Fruit fly (Drosophila melanogaster) whole organism, embryonic: ENCODE results near the gene sdk.

Experiments used
- Abd-B ChIP-seq: fragments of 200-800 bp; sonication (Bioruptor generic); optimal IDR thresholded peaks from 2 replicates; lab custom pipeline; 2018; ENCODE audit warnings: missing biosample characterization, mild to moderate bottlenecking, missing genetic modification characterization, moderate library complexity
- Aef1 ChIP-seq: fragments of 200-800 bp; sonication (Bioruptor generic); IDR thresholded peaks from 3 replicates; pipeline ENCODE4 v1.3.6; 2022; ENCODE audit warnings: missing biosample characterization, missing genetic modification characterization
- Atf-2 ChIP-seq: fragments of 200-800 bp; sonication (Bioruptor generic); optimal IDR thresholded peaks from 2 replicates; lab custom pipeline; 2016; ENCODE audit warnings: missing biosample characterization, missing genetic modification characterization
- CG10267 ChIP-seq: fragments of 200-800 bp; sonication (Bioruptor generic); optimal IDR thresholded peaks from 2 replicates; lab custom pipeline; 2018; ENCODE audit warnings: missing biosample characterization, mild to moderate bottlenecking, missing genetic modification characterization, moderate library complexity
- CG11247 ChIP-seq: fragments of 200-800 bp; sonication (Bioruptor generic); IDR thresholded peaks from 2 replicates; pipeline ENCODE4 v1.3.6; 2022; ENCODE audit warnings: missing biosample characterization, missing genetic modification characterization
- CG12299 ChIP-seq: fragments of 200-800 bp; sonication (Bioruptor generic); optimal IDR thresholded peaks from 2 replicates; lab custom pipeline; 2018; ENCODE audit warnings: missing biosample characterization, mild to moderate bottlenecking, missing genetic modification characterization
- CG12744 ChIP-seq: fragments of 200-800 bp; sonication (Bioruptor generic); optimal IDR thresholded peaks from 2 replicates; lab custom pipeline; 2016; ENCODE audit warnings: missing biosample characterization, missing genetic modification characterization
- CG15011 ChIP-seq: fragments of 200-800 bp; sonication (Bioruptor generic); optimal IDR thresholded peaks from 3 replicates; lab custom pipeline; 2018; ENCODE audit warnings: missing biosample characterization, mild to moderate bottlenecking, missing genetic modification characterization
- CG15696 ChIP-seq: fragments of 200-800 bp; sonication (Bioruptor generic); optimal IDR thresholded peaks from 2 replicates; lab custom pipeline; 2019; ENCODE audit warnings: missing biosample characterization, mild to moderate bottlenecking, missing genetic modification characterization, moderate library complexity
- CG1603 ChIP-seq: fragments of 200-800 bp; sonication (Bioruptor generic); optimal IDR thresholded peaks from 2 replicates; lab custom pipeline; 2019; ENCODE audit warnings: missing biosample characterization, mild to moderate bottlenecking, missing genetic modification characterization, moderate library complexity
- CG18262 ChIP-seq: fragments of 200-800 bp; optimal IDR thresholded peaks from 3 replicates; lab custom pipeline; 2019; ENCODE audit warnings: missing biosample characterization, mild to moderate bottlenecking, missing genetic modification characterization, moderate library complexity
- CG2199 ChIP-seq: fragments of 200-800 bp; sonication (Bioruptor generic); IDR thresholded peaks from 3 replicates; pipeline ENCODE4 v1.3.6; 2022; ENCODE audit warnings: missing biosample characterization, missing genetic modification characterization
- CG2202 ChIP-seq: fragments of 200-800 bp; sonication (Bioruptor generic); optimal IDR thresholded peaks from 2 replicates; lab custom pipeline; 2018; ENCODE audit warnings: missing biosample characterization, mild to moderate bottlenecking, missing genetic modification characterization
- CG2712 ChIP-seq: fragments of 200-800 bp; optimal IDR thresholded peaks from 3 replicates; lab custom pipeline; 2019; ENCODE audit warnings: missing biosample characterization, mild to moderate bottlenecking, missing genetic modification characterization, moderate library complexity
- CG3838 ChIP-seq: fragments of 200-800 bp; sonication (Bioruptor generic); optimal IDR thresholded peaks from 3 replicates; lab custom pipeline; 2016; ENCODE audit warnings: missing biosample characterization, missing genetic modification characterization
- CG4424 ChIP-seq: fragments of 200-800 bp; sonication (Bioruptor generic); optimal IDR thresholded peaks from 3 replicates; lab custom pipeline; 2016; ENCODE audit warnings: missing biosample characterization, missing genetic modification characterization
- CG7556 ChIP-seq: fragments of 200-800 bp; sonication (Bioruptor generic); optimal IDR thresholded peaks from 2 replicates; lab custom pipeline; 2017; ENCODE audit warnings: missing biosample characterization, mild to moderate bottlenecking, missing genetic modification characterization
- CG7745 ChIP-seq: fragments of 200-800 bp; sonication (Bioruptor generic); optimal IDR thresholded peaks from 2 replicates; lab custom pipeline; 2018; ENCODE audit warnings: missing biosample characterization, mild to moderate bottlenecking, missing genetic modification characterization, moderate library complexity
- CG8089 ChIP-seq: fragments of 200-800 bp; sonication (Bioruptor generic); optimal IDR thresholded peaks from 3 replicates; lab custom pipeline; 2016; ENCODE audit warnings: missing biosample characterization, missing genetic modification characterization
- CG8924 ChIP-seq: fragments of 200-800 bp; optimal IDR thresholded peaks from 3 replicates; lab custom pipeline; 2019; ENCODE audit warnings: missing biosample characterization, mild to moderate bottlenecking, missing genetic modification characterization, moderate library complexity
- D19B ChIP-seq: fragments of 200-800 bp; sonication (Bioruptor generic); optimal IDR thresholded peaks from 2 replicates; lab custom pipeline; 2017; ENCODE audit warnings: missing biosample characterization, mild to moderate bottlenecking, missing genetic modification characterization
- Dad ChIP-seq: fragments of 200-800 bp; sonication (Bioruptor generic); optimal IDR thresholded peaks from 3 replicates; lab custom pipeline; 2016; ENCODE audit warnings: missing biosample characterization, missing genetic modification characterization
- GATAe ChIP-seq: fragments of 200-800 bp; sonication (Bioruptor generic); conservative IDR thresholded peaks from 2 replicates; pipeline ENCODE4 v1.3.6; 2022; ENCODE audit warnings: missing biosample characterization, missing genetic modification characterization
- Gsc ChIP-seq: fragments of 200-800 bp; sonication (Bioruptor generic); IDR thresholded peaks from 2 replicates; pipeline ENCODE4 v1.3.6; 2022; ENCODE audit warnings: missing biosample characterization, missing genetic modification characterization
- HLHmδ ChIP-seq: fragments of 200-800 bp; sonication (Bioruptor generic); optimal IDR thresholded peaks from 2 replicates; lab custom pipeline; 2018; ENCODE audit warnings: missing biosample characterization, mild to moderate bottlenecking, missing genetic modification characterization, moderate library complexity
- Lhr ChIP-seq: fragments of 200-800 bp; sonication (Bioruptor generic); optimal IDR thresholded peaks from 3 replicates; lab custom pipeline; 2017; ENCODE audit warnings: mild to moderate bottlenecking, missing biosample characterization, missing genetic modification reagents, missing genetic modification characterization
- MBD-R2 ChIP-seq: fragments of 200-800 bp; sonication (Bioruptor generic); IDR thresholded peaks from 2 replicates; pipeline ENCODE4 v1.3.6; 2022; ENCODE audit warnings: missing biosample characterization, missing genetic modification characterization
- Rx ChIP-seq: fragments of 200-800 bp; sonication (Bioruptor generic); IDR thresholded peaks from 2 replicates; pipeline ENCODE4 v1.3.6; 2022; ENCODE audit warnings: missing biosample characterization, missing genetic modification characterization
- Six4 ChIP-seq: fragments of 200-800 bp; sonication (Bioruptor generic); optimal IDR thresholded peaks from 2 replicates; lab custom pipeline; 2016; ENCODE audit warnings: missing biosample characterization, missing genetic modification characterization
- Sry-δ ChIP-seq: fragments of 200-800 bp; sonication (Bioruptor generic); optimal IDR thresholded peaks from 2 replicates; lab custom pipeline; 2016; ENCODE audit warnings: missing biosample characterization, missing genetic modification characterization
- Ssrp ChIP-seq: fragments of 200-800 bp; sonication (Bioruptor generic); optimal IDR thresholded peaks from 2 replicates; lab custom pipeline; 2018; ENCODE audit warnings: missing biosample characterization, mild to moderate bottlenecking, missing genetic modification characterization, moderate library complexity
- Trl ChIP-seq, 3 experiments: fragments of >200 bp in 2 of 3; fragments of 200-800 bp in 1 of 3; sonication (Bioruptor generic) in 1 of 3; optimal IDR thresholded peaks; 2 replicates in 1 of 3; 3 replicates in 2 of 3; lab custom pipeline; 2016 to 2017; ENCODE audit warnings: missing biosample characterization in 1 of 3, missing genetic modification characterization in 1 of 3
- ash1 ChIP-seq: fragments of 200-800 bp; sonication (Bioruptor generic); optimal IDR thresholded peaks from 2 replicates; lab custom pipeline; 2018; ENCODE audit warnings: missing biosample characterization, mild to moderate bottlenecking, missing genetic modification characterization
- bbx ChIP-seq: fragments of 200-800 bp; sonication (Bioruptor generic); IDR thresholded peaks from 2 replicates; pipeline ENCODE4 v1.3.6; 2022; ENCODE audit warnings: missing biosample characterization, missing genetic modification characterization; ENCODE audit not compliant: partially characterized antibody
- chm ChIP-seq: fragments of 200-800 bp; sonication (Bioruptor generic); IDR thresholded peaks from 2 replicates; pipeline ENCODE4 v1.3.6; 2022; ENCODE audit warnings: missing biosample characterization, missing genetic modification characterization
- en ChIP-seq: fragments of 200-800 bp; sonication (Bioruptor generic); optimal IDR thresholded peaks from 2 replicates; lab custom pipeline; 2016; ENCODE audit warnings: missing biosample characterization, missing genetic modification characterization
- fd64A ChIP-seq: fragments of 200-800 bp; sonication (Bioruptor generic); optimal IDR thresholded peaks from 3 replicates; lab custom pipeline; 2018; ENCODE audit warnings: missing biosample characterization, mild to moderate bottlenecking, missing genetic modification characterization
- gro ChIP-seq: fragments of 200-800 bp; sonication (Bioruptor generic); optimal IDR thresholded peaks from 2 replicates; lab custom pipeline; 2016; ENCODE audit warnings: missing biosample characterization, missing genetic modification characterization
- insv ChIP-seq, 2 experiments: fragments of 200-800 bp; sonication (Bioruptor generic); optimal IDR thresholded peaks; 3 replicates each; lab custom pipeline; 2016 to 2018; ENCODE audit warnings: missing biosample characterization in 2 of 2, missing genetic modification characterization in 2 of 2
- lov ChIP-seq, 2 experiments: fragments of 200-800 bp in 1 of 2; fragments of >200 bp in 1 of 2; sonication (Bioruptor generic) in 1 of 2; IDR thresholded peaks in 1 of 2; optimal IDR thresholded peaks in 1 of 2; 2 replicates in 1 of 2; 3 replicates in 1 of 2; pipeline versions ENCODE4 v1.3.6 to Lab custom; 2017 to 2022; ENCODE audit warnings: missing biosample characterization in 1 of 2, missing genetic modification characterization in 1 of 2
- mirr ChIP-seq: fragments of 200-800 bp; sonication (Bioruptor generic); optimal IDR thresholded peaks from 3 replicates; lab custom pipeline; 2018; ENCODE audit warnings: missing biosample characterization, mild to moderate bottlenecking, missing genetic modification characterization
- nmo ChIP-seq: fragments of 200-800 bp; sonication (Bioruptor generic); optimal IDR thresholded peaks from 2 replicates; lab custom pipeline; 2018; ENCODE audit warnings: missing biosample characterization, mild to moderate bottlenecking, missing genetic modification characterization, moderate library complexity
- pho ChIP-seq: fragments of 200-800 bp; sonication (Bioruptor generic); optimal IDR thresholded peaks from 2 replicates; lab custom pipeline; 2016; ENCODE audit warnings: missing biosample characterization, missing genetic modification characterization
- pnt ChIP-seq: fragments of 200-800 bp; sonication (Bioruptor generic); optimal IDR thresholded peaks from 3 replicates; lab custom pipeline; 2016; ENCODE audit warnings: missing biosample characterization, missing genetic modification characterization
- pros ChIP-seq: fragments of 200-800 bp; sonication (Bioruptor generic); optimal IDR thresholded peaks from 3 replicates; lab custom pipeline; 2019; ENCODE audit warnings: missing biosample characterization, mild to moderate bottlenecking, missing genetic modification characterization, moderate library complexity
- rib ChIP-seq: fragments of 200-800 bp; sonication (Bioruptor generic); IDR thresholded peaks from 2 replicates; pipeline ENCODE4 v1.3.6; 2022; ENCODE audit warnings: missing biosample characterization, missing genetic modification characterization
- sd ChIP-seq: fragments of 200-800 bp; sonication (Bioruptor generic); optimal IDR thresholded peaks from 3 replicates; lab custom pipeline; 2018; ENCODE audit warnings: missing biosample characterization, mild to moderate bottlenecking, missing genetic modification characterization, moderate library complexity
- stwl ChIP-seq: fragments of 200-800 bp; sonication (Bioruptor generic); optimal IDR thresholded peaks from 3 replicates; lab custom pipeline; 2018; ENCODE audit warnings: missing biosample characterization, mild to moderate bottlenecking, missing genetic modification characterization, moderate library complexity
- tup ChIP-seq: fragments of 200-800 bp; sonication (Bioruptor generic); optimal IDR thresholded peaks from 2 replicates; lab custom pipeline; 2016; ENCODE audit warnings: missing biosample characterization, mild to moderate bottlenecking, missing genetic modification characterization, moderate library complexity

sdk gene

DNA sequence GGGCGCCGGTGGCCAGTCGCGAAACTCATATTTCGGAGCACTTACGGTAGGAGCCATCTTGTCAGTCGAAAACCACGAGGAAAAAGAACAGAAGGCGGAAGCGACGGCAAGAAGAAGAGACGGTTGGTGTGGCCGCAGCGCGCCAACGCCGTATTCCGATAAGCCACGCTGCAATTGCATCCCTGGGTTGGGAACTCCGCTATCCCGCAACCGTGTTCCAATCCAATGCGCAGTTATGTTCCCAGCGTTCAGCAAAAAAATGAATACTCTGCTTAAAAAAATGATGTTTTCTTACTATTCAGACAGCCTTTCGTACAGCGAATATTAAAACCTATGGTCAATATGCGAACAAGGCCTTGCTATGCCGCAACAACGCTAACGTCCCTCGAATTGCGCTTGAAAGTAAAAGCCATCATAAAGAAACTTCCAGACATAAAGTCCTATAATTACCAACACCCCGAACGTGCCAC lies 78.4 kb downstream of the sdk start, which contains the start of gene RpL22 (continued):
- TF ChIP-seq CG2202 (peak; percentile 76), gro (GFP tag; lab: Kevin White, UChicago) (peak; percentile 90), stwl (tag; lab: Kevin White, UChicago) (peak; percentile 59), CG2712 (tag; lab: Kevin White, UChicago) (peak; percentile 82), CG7556 (GFP tag; lab: Kevin White, UChicago) (peak; percentile 70), CG7745 (tag; lab: Kevin White, UChicago) (no peak), CG10267 (tag; lab: Kevin White, UChicago) (peak; percentile 84), fd64A (GFP tag; lab: Kevin White, UChicago) (peak; percentile 79), GATAe (GFP tag; lab: Robert Waterston, UW) (peak; percentile 70), Aef1 (GFP tag; lab: Robert Waterston, UW) (peak; percentile 71), bbx (0 out of 2 replicates have a peak, but pooled peaks have one; percentile 9), MBD-R2 (GFP tag; lab: Robert Waterston, UW) (peak; percentile 92), CG1603 (tag; lab: Kevin White, UChicago) (peak; percentile 96), Abd-B (peak; percentile 72), CG18262 (tag; lab: Kevin White, UChicago) (peak; percentile 65), Gsc (no peak), Ssrp (tag; lab: Kevin White, UChicago) (peak; percentile 36), CG15011 (GFP tag; lab: Kevin White, UChicago) (peak; percentile 84), insv (GFP tag; optimal IDR thresholded peaks at IDR 0.05; lab: Kevin White, UChicago) (peak in 1 of 2 experiments; percentile 80), CG15696 (tag; lab: Kevin White, UChicago) (peak; percentile 50), ash1 (GFP tag; lab: Kevin White, UChicago) (peak; percentile 89), rib (GFP tag; lab: Robert Waterston, UW) (peak; percentile 85), CG12299 (peak; percentile 81), nmo (GFP tag; lab: Kevin White, UChicago) (peak; percentile 81), en (GFP tag; lab: Kevin White, UChicago) (peak; percentile 84), CG2199 (GFP tag; lab: Robert Waterston, UW) (peak; percentile 89), chm (GFP tag; lab: Robert Waterston, UW) (peak; percentile 92), Rx (GFP tag; lab: Robert Waterston, UW) (peak; percentile 87), tup (GFP tag; lab: Kevin White, UChicago) (peak; percentile 75), HLHmδ (GFP tag; lab: Kevin White, UChicago) (peak; percentile 98), CG3838 (GFP tag; lab: Kevin White, UChicago) (peak; percentile 42), pho (GFP tag; lab: Kevin White, UChicago) (peak; percentile 90), CG8089 (GFP tag; lab: Kevin White, UChicago) (peak; percentile 93), mirr (peak; percentile 86), CG11247 (GFP tag; lab: Robert Waterston, UW) (peak; percentile 82), Dad (GFP tag; lab: Kevin White, UChicago) (peak; percentile 88), CG8924 (peak; percentile 79), sd (tag; lab: Kevin White, UChicago) (peak; percentile 57), Trl (optimal IDR thresholded peaks at IDR 0.05; lab: Kevin White, UChicago) (no peak), Trl (GFP tag; optimal IDR thresholded peaks at IDR 0.05; lab: Kevin White, UChicago) (peak; percentile 92), lov (optimal IDR thresholded peaks at IDR 0.05; lab: Kevin White, UChicago) (no peak), lov (GFP tag; IDR thresholded peaks at IDR 0.05; lab: Robert Waterston, UW) (peak; percentile 93), D19B (peak; percentile 69), CG12744 (GFP tag; lab: Kevin White, UChicago) (peak; percentile 84), pnt (GFP tag; lab: Kevin White, UChicago) (peak; percentile 68), Lhr (GFP tag; lab: Kevin White, UChicago) (peak; percentile 97), CG4424 (GFP tag; lab: Kevin White, UChicago) (peak; percentile 81), Six4 (peak; percentile 80), pros (GFP tag; lab: Kevin White, UChicago) (no peak), Sry-δ (peak; percentile 80), Atf-2 (GFP tag; lab: Kevin White, UChicago) (peak; percentile 75)
